Fruit fly (Drosophila melanogaster) whole organism, embryonic: ENCODE data around the gene heph.
A peak's percentile ranks its signal among the peaks of the same experiment; 100 is the strongest.

ENCODE experiments used
- Ada2b ChIP-seq: fragments of 200-800 bp; sonication (Bioruptor generic); IDR thresholded peaks from 2 replicates; pipeline ENCODE4 v1.3.6; 2022; ENCODE audit warnings: missing biosample characterization, missing genetic modification characterization
- B-H1 ChIP-seq: fragments of 200-800 bp; sonication (Bioruptor generic); IDR thresholded peaks from 3 replicates; pipeline ENCODE4 v1.3.6; 2022; ENCODE audit warnings: missing biosample characterization, missing genetic modification characterization
- CG10959 ChIP-seq: fragments of 200-800 bp; sonication (Bioruptor generic); IDR thresholded peaks from 2 replicates; pipeline ENCODE4 v1.3.6; 2022; ENCODE audit warnings: missing biosample characterization, missing genetic modification characterization
- CG10979 ChIP-seq: fragments of 200-800 bp; sonication (Bioruptor generic); optimal IDR thresholded peaks from 2 replicates; lab custom pipeline; 2018; ENCODE audit warnings: missing biosample characterization, mild to moderate bottlenecking, missing genetic modification characterization, moderate library complexity
- CG11093 ChIP-seq: fragments of 200-800 bp; sonication (Bioruptor generic); IDR thresholded peaks from 3 replicates; pipeline ENCODE4 v1.3.6; 2022; ENCODE audit warnings: missing biosample characterization, missing genetic modification characterization
- CG11696 ChIP-seq: fragments of 200-800 bp; sonication (Bioruptor generic); IDR thresholded peaks from 2 replicates; pipeline ENCODE4 v1.3.6; 2022; ENCODE audit warnings: missing biosample characterization, missing genetic modification characterization
- CG12104 ChIP-seq: fragments of 200-800 bp; sonication (Bioruptor generic); optimal IDR thresholded peaks from 3 replicates; lab custom pipeline; 2016; ENCODE audit warnings: missing biosample characterization, missing genetic modification characterization
- CG13624 ChIP-seq: fragments of 200-800 bp; sonication (Bioruptor generic); optimal IDR thresholded peaks from 2 replicates; lab custom pipeline; 2016; ENCODE audit warnings: missing biosample characterization, missing genetic modification characterization
- CG15601 ChIP-seq: fragments of 200-800 bp; sonication (Bioruptor generic); optimal IDR thresholded peaks from 3 replicates; lab custom pipeline; 2019; ENCODE audit warnings: missing biosample characterization, mild to moderate bottlenecking, missing genetic modification characterization, moderate library complexity
- CG16813 ChIP-seq: fragments of 200-800 bp; sonication (Bioruptor generic); IDR thresholded peaks from 3 replicates; pipeline ENCODE4 v1.3.6; 2022; ENCODE audit warnings: missing biosample characterization, missing genetic modification characterization; ENCODE audit not compliant: partially characterized antibody
- CG18599 ChIP-seq: fragments of 200-800 bp; sonication (Bioruptor generic); optimal IDR thresholded peaks from 3 replicates; lab custom pipeline; 2017; ENCODE audit warnings: missing biosample characterization, missing genetic modification characterization, mild to moderate bottlenecking, moderate library complexity, missing genetic modification reagents
- CG2712 ChIP-seq: fragments of 200-800 bp; optimal IDR thresholded peaks from 3 replicates; lab custom pipeline; 2019; ENCODE audit warnings: missing biosample characterization, mild to moderate bottlenecking, missing genetic modification characterization, moderate library complexity
- CG3065 ChIP-seq: fragments of 200-800 bp; sonication (Bioruptor generic); optimal IDR thresholded peaks from 2 replicates; lab custom pipeline; 2016; ENCODE audit warnings: missing biosample characterization, missing genetic modification characterization
- CG31224 ChIP-seq: fragments of 200-800 bp; sonication (Bioruptor generic); IDR thresholded peaks from 2 replicates; pipeline ENCODE4 v1.3.6; 2022; ENCODE audit warnings: missing biosample characterization, missing genetic modification characterization
- CG31365 ChIP-seq: fragments of 200-800 bp; sonication (Bioruptor generic); optimal IDR thresholded peaks from 2 replicates; lab custom pipeline; 2018; ENCODE audit warnings: missing biosample characterization, mild to moderate bottlenecking, missing genetic modification characterization
- CG3847 ChIP-seq: fragments of 200-800 bp; sonication (Bioruptor generic); IDR thresholded peaks from 2 replicates; pipeline ENCODE4 v1.3.6; 2022; ENCODE audit warnings: missing biosample characterization, missing genetic modification characterization
- CG4707 ChIP-seq: fragments of 200-800 bp; sonication (Bioruptor generic); optimal IDR thresholded peaks from 2 replicates; lab custom pipeline; 2018; ENCODE audit warnings: missing biosample characterization, mild to moderate bottlenecking, missing genetic modification characterization, moderate library complexity
- CG6175 ChIP-seq: fragments of 200-800 bp; sonication (Bioruptor generic); IDR thresholded peaks from 3 replicates; pipeline ENCODE4 v1.3.6; 2022; ENCODE audit warnings: missing biosample characterization, missing genetic modification characterization
- CG6272 ChIP-seq: fragments of 200-800 bp; sonication (Bioruptor generic); IDR thresholded peaks from 2 replicates; pipeline ENCODE4 v1.3.6; 2022; ENCODE audit warnings: missing biosample characterization, missing genetic modification characterization
- CG7372 ChIP-seq: fragments of 200-800 bp; sonication (Bioruptor generic); IDR thresholded peaks from 2 replicates; pipeline ENCODE4 v1.3.6; 2022; ENCODE audit warnings: missing biosample characterization, missing genetic modification characterization
- CG7987 ChIP-seq: fragments of 200-800 bp; sonication (Bioruptor generic); optimal IDR thresholded peaks from 2 replicates; lab custom pipeline; 2018; ENCODE audit warnings: missing biosample characterization, mild to moderate bottlenecking, missing genetic modification characterization, moderate library complexity
- Camta ChIP-seq: fragments of 200-800 bp; sonication (Bioruptor generic); optimal IDR thresholded peaks from 2 replicates; lab custom pipeline; 2016; ENCODE audit warnings: missing biosample characterization, missing genetic modification characterization
- CkIIα-i1 ChIP-seq: fragments of 200-800 bp; sonication (Bioruptor generic); IDR thresholded peaks from 2 replicates; pipeline ENCODE4 v1.3.6; 2022; ENCODE audit warnings: missing biosample characterization, missing genetic modification characterization
- D19A ChIP-seq: fragments of 200-800 bp; optimal IDR thresholded peaks from 3 replicates; lab custom pipeline; 2019; ENCODE audit warnings: missing biosample characterization, mild to moderate bottlenecking, missing genetic modification characterization, moderate library complexity
- D19B ChIP-seq: fragments of 200-800 bp; sonication (Bioruptor generic); optimal IDR thresholded peaks from 2 replicates; lab custom pipeline; 2017; ENCODE audit warnings: missing biosample characterization, mild to moderate bottlenecking, missing genetic modification characterization
- Dip2 ChIP-seq: fragments of 200-800 bp; sonication (Bioruptor generic); IDR thresholded peaks from 2 replicates; pipeline ENCODE4 v1.3.6; 2022; ENCODE audit warnings: missing biosample characterization, missing genetic modification characterization
- Fer2 ChIP-seq: fragments of 200-800 bp; sonication (Bioruptor generic); optimal IDR thresholded peaks from 2 replicates; lab custom pipeline; 2018; ENCODE audit warnings: missing biosample characterization, mild to moderate bottlenecking, missing genetic modification characterization, moderate library complexity
- Hand ChIP-seq: fragments of 200-800 bp; sonication (Bioruptor generic); optimal IDR thresholded peaks from 2 replicates; lab custom pipeline; 2017; ENCODE audit warnings: mild to moderate bottlenecking, missing biosample characterization, missing genetic modification reagents, missing genetic modification characterization
- Hey ChIP-seq: fragments of 200-800 bp; sonication (Bioruptor generic); optimal IDR thresholded peaks from 3 replicates; lab custom pipeline; 2018; ENCODE audit warnings: missing biosample characterization, mild to moderate bottlenecking, missing genetic modification characterization
- Lhr ChIP-seq: fragments of 200-800 bp; sonication (Bioruptor generic); optimal IDR thresholded peaks from 3 replicates; lab custom pipeline; 2017; ENCODE audit warnings: mild to moderate bottlenecking, missing biosample characterization, missing genetic modification reagents, missing genetic modification characterization
- MESR4 ChIP-seq: fragments of 200-800 bp; sonication (Bioruptor generic); optimal IDR thresholded peaks from 2 replicates; lab custom pipeline; 2018; ENCODE audit warnings: missing biosample characterization, mild to moderate bottlenecking, missing genetic modification characterization, moderate library complexity
- NFAT ChIP-seq: fragments of 200-800 bp; sonication (Bioruptor generic); IDR thresholded peaks from 2 replicates; pipeline ENCODE4 v1.3.6; 2022; ENCODE audit warnings: missing biosample characterization, missing genetic modification characterization
- Ptx1 ChIP-seq: fragments of 200-800 bp; sonication (Bioruptor generic); IDR thresholded peaks from 2 replicates; pipeline ENCODE4 v1.3.6; 2022; ENCODE audit warnings: missing biosample characterization, missing genetic modification characterization
- Sry-β ChIP-seq: fragments of 200-800 bp; sonication (Bioruptor generic); optimal IDR thresholded peaks from 2 replicates; lab custom pipeline; 2018; ENCODE audit warnings: missing biosample characterization, mild to moderate bottlenecking, missing genetic modification characterization, moderate library complexity
- TFAM ChIP-seq: fragments of 200-800 bp; sonication (Bioruptor generic); optimal IDR thresholded peaks from 2 replicates; lab custom pipeline; 2017; ENCODE audit warnings: missing biosample characterization, missing genetic modification characterization, inconsistent platforms
- Trl ChIP-seq, 3 experiments: fragments of >200 bp in 2 of 3; fragments of 200-800 bp in 1 of 3; sonication (Bioruptor generic) in 1 of 3; optimal IDR thresholded peaks; 2 replicates in 1 of 3; 3 replicates in 2 of 3; lab custom pipeline; 2016 to 2017; ENCODE audit warnings: missing biosample characterization in 1 of 3, missing genetic modification characterization in 1 of 3
- ase ChIP-seq: fragments of 200-800 bp; sonication (Bioruptor generic); IDR thresholded peaks from 3 replicates; pipeline ENCODE4 v1.3.6; 2022; ENCODE audit warnings: missing biosample characterization, missing genetic modification characterization
- bcd ChIP-seq: fragments of 200-800 bp; sonication (Bioruptor generic); optimal IDR thresholded peaks from 2 replicates; lab custom pipeline; 2017; ENCODE audit warnings: missing biosample characterization, mild to moderate bottlenecking, missing genetic modification characterization
- crc ChIP-seq: fragments of 200-800 bp; sonication (Bioruptor generic); optimal IDR thresholded peaks from 2 replicates; lab custom pipeline; 2016; ENCODE audit warnings: missing biosample characterization, missing genetic modification characterization
- gcm ChIP-seq: fragments of 200-800 bp; sonication (Bioruptor generic); optimal IDR thresholded peaks from 2 replicates; lab custom pipeline; 2019; ENCODE audit warnings: missing biosample characterization, mild to moderate bottlenecking, missing genetic modification characterization, moderate library complexity
- lilli ChIP-seq: fragments of 200-800 bp; sonication (Bioruptor generic); optimal IDR thresholded peaks from 3 replicates; lab custom pipeline; 2016; ENCODE audit warnings: missing biosample characterization, missing genetic modification characterization
- org-1 ChIP-seq: fragments of 200-800 bp; sonication (Bioruptor generic); optimal IDR thresholded peaks from 2 replicates; lab custom pipeline; 2017; ENCODE audit warnings: missing biosample characterization, missing genetic modification characterization
- pfk ChIP-seq: fragments of 200-800 bp; sonication (Bioruptor generic); optimal IDR thresholded peaks from 2 replicates; lab custom pipeline; 2018; ENCODE audit warnings: missing biosample characterization, mild to moderate bottlenecking, missing genetic modification characterization, moderate library complexity
- pho ChIP-seq: fragments of 200-800 bp; sonication (Bioruptor generic); optimal IDR thresholded peaks from 2 replicates; lab custom pipeline; 2016; ENCODE audit warnings: missing biosample characterization, missing genetic modification characterization
- psq ChIP-seq: fragments of 200-800 bp; sonication (Bioruptor generic); optimal IDR thresholded peaks from 2 replicates; lab custom pipeline; 2017; ENCODE audit warnings: missing biosample characterization, missing genetic modification characterization
- pum ChIP-seq: fragments of 200-800 bp; sonication (Bioruptor generic); optimal IDR thresholded peaks from 2 replicates; lab custom pipeline; 2016; ENCODE audit warnings: missing biosample characterization, missing genetic modification characterization
- scrt ChIP-seq: fragments of 200-800 bp; sonication (Bioruptor generic); optimal IDR thresholded peaks from 2 replicates; lab custom pipeline; 2018; ENCODE audit warnings: missing biosample characterization, mild to moderate bottlenecking, missing genetic modification characterization, moderate library complexity
- sna ChIP-seq: fragments of 200-800 bp; sonication (Bioruptor generic); IDR thresholded peaks from 2 replicates; pipeline ENCODE4 v1.3.6; 2022; ENCODE audit warnings: missing biosample characterization, missing genetic modification characterization; ENCODE audit not compliant: partially characterized antibody
- toy ChIP-seq: fragments of 200-800 bp; sonication (Bioruptor generic); IDR thresholded peaks from 2 replicates; pipeline ENCODE4 v1.3.6; 2022; ENCODE audit warnings: missing biosample characterization, missing genetic modification characterization
- zf30C ChIP-seq: fragments of 200-800 bp; sonication (Bioruptor generic); optimal IDR thresholded peaks from 3 replicates; lab custom pipeline; 2018; ENCODE audit warnings: missing biosample characterization, mild to moderate bottlenecking, missing genetic modification characterization

Gene heph

dm6 chr3R:31977548-31978133 lies 37.7 kb downstream of the heph start, which contains the start of gene CG2003 (continued):
- TF ChIP-seq CG10959 (GFP tag; lab: Robert Waterston, UW) (no peak), bcd (GFP tag; lab: Kevin White, UChicago) (peak; percentile 52), D19A (tag; lab: Kevin White, UChicago) (peak; percentile 25), toy (GFP tag; lab: Robert Waterston, UW) (0 out of 2 replicates have a peak, but pooled peaks have one; percentile 43), pho (GFP tag; lab: Kevin White, UChicago) (peak; percentile 76), CG18599 (GFP tag; lab: Kevin White, UChicago) (peak; percentile 64), scrt (no peak), Dip2 (GFP tag; lab: Robert Waterston, UW) (no peak), CG10979 (tag; lab: Kevin White, UChicago) (no peak), psq (GFP tag; lab: Kevin White, UChicago) (no peak), Hand (GFP tag; lab: Kevin White, UChicago) (no peak), CG6175 (GFP tag; lab: Robert Waterston, UW) (peak; percentile 72), CG13624 (GFP tag; lab: Kevin White, UChicago) (peak; percentile 78), CG11093 (GFP tag; lab: Robert Waterston, UW) (peak; percentile 56; the same call in 1 of the 3 replicates), TFAM (GFP tag; lab: Kevin White, UChicago) (no peak), CG7372 (peak; percentile 72), zf30C (GFP tag; lab: Kevin White, UChicago) (no peak), NFAT (GFP tag; lab: Robert Waterston, UW) (peak; percentile 73; the same call in 1 of the 2 replicates), pfk (GFP tag; lab: Kevin White, UChicago) (no peak), CG31365 (peak; percentile 4), CG31224 (GFP tag; lab: Robert Waterston, UW) (peak; percentile 45; the same call in 1 of the 2 replicates), CG6272 (GFP tag; lab: Robert Waterston, UW) (no peak; the same call in 1 of the 2 replicates), B-H1 (peak; percentile 60), CG4707 (GFP tag; lab: Kevin White, UChicago) (no peak), Fer2 (tag; lab: Kevin White, UChicago) (no peak), MESR4 (GFP tag; lab: Kevin White, UChicago) (no peak), Trl (optimal IDR thresholded peaks at IDR 0.05; lab: Kevin White, UChicago) (no peak), Trl (GFP tag; optimal IDR thresholded peaks at IDR 0.05; lab: Kevin White, UChicago) (peak; percentile 64), Sry-β (no peak), D19B (peak; percentile 92), CG16813 (GFP tag; lab: Robert Waterston, UW) (no peak), gcm (GFP tag; lab: Kevin White, UChicago) (no peak), pum (GFP tag; lab: Kevin White, UChicago) (peak; percentile 43), Lhr (no peak), CG11696 (GFP tag; lab: Robert Waterston, UW) (peak; percentile 65; the same call in 1 of the 2 replicates), CG15601 (no peak), Hey (no peak), Camta (peak; percentile 9), CG7987 (GFP tag; lab: Kevin White, UChicago) (peak; percentile 41), CG12104 (GFP tag; lab: Kevin White, UChicago) (no peak), sna (no peak), Ptx1 (GFP tag; lab: Robert Waterston, UW) (peak; percentile 85), CG3065 (GFP tag; lab: Kevin White, UChicago) (no peak), CG2712 (peak; percentile 71), org-1 (peak; percentile 48), Ada2b (GFP tag; lab: Robert Waterston, UW) (peak; percentile 70), ase (GFP tag; lab: Robert Waterston, UW) (peak; percentile 52; the same call in 1 of the 3 replicates), lilli (GFP tag; lab: Kevin White, UChicago) (peak; percentile 85), crc (GFP tag; lab: Kevin White, UChicago) (no peak), CG3847 (GFP tag; lab: Robert Waterston, UW) (peak; percentile 64), CkIIα-i1 (GFP tag; lab: Robert Waterston, UW) (0 out of 2 replicates have a peak, but pooled peaks have one; percentile 9)
